Fruit fly (Drosophila melanogaster): ENCODE data around the gene Polr3F.

Polr3F gene

dm6 chr3R:22358810-22359209 is 8.4 kb downstream of the Polr3F start (continued):
- TF ChIP-seq Sox14 (GFP tag; optimal IDR thresholded peaks at IDR 0.05): peak; percentile 87
- TF ChIP-seq Sox15 (GFP tag; optimal IDR thresholded peaks at IDR 0.05): peak; percentile 71
- TF ChIP-seq CG15336 (GFP tag; IDR thresholded peaks at IDR 0.05): peak; percentile 88
- TF ChIP-seq CG8632 (GFP tag; optimal IDR thresholded peaks at IDR 0.05): peak; percentile 79
- TF ChIP-seq OdsH (GFP tag; optimal IDR thresholded peaks at IDR 0.05): peak; percentile 88
- peak; percentile 79 for TF ChIP-seq achi (GFP tag; optimal IDR thresholded peaks at IDR 0.05)
- peak; percentile 81 for TF ChIP-seq CG7368 (GFP tag; optimal IDR thresholded peaks at IDR 0.05)
- peak; percentile 63 for TF ChIP-seq CG4318 (GFP tag; optimal IDR thresholded peaks at IDR 0.05)
- TF ChIP-seq pdm3 (GFP tag; optimal IDR thresholded peaks at IDR 0.05): peak; percentile 90
- peak; percentile 70 for TF ChIP-seq Lpt (GFP tag; optimal IDR thresholded peaks at IDR 0.05)
- peak; percentile 86 for TF ChIP-seq acj6 (GFP tag; optimal IDR thresholded peaks at IDR 0.05)
- TF ChIP-seq dac (GFP tag; optimal IDR thresholded peaks at IDR 0.05): no peak
- peak; percentile 97 for TF ChIP-seq Eip78C (GFP tag)
- peak; percentile 84 for TF ChIP-seq Ets96B (tag; optimal IDR thresholded peaks at IDR 0.05)
- peak; percentile 53 for TF ChIP-seq Ets21C (GFP tag; optimal IDR thresholded peaks at IDR 0.05)
- TF ChIP-seq CG16779 (tag; optimal IDR thresholded peaks at IDR 0.05): peak; percentile 36
- TF ChIP-seq net (GFP tag; optimal IDR thresholded peaks at IDR 0.05): peak; percentile 86
- TF ChIP-seq CG10669 (GFP tag; optimal IDR thresholded peaks at IDR 0.05): peak; percentile 83
- TF ChIP-seq CG31627 (GFP tag; optimal IDR thresholded peaks at IDR 0.05): peak; percentile 68
- TF ChIP-seq Hr38 (GFP tag; optimal IDR thresholded peaks at IDR 0.05): no peak
- TF ChIP-seq CG6808 (GFP tag; optimal IDR thresholded peaks at IDR 0.05): peak; percentile 72
- TF ChIP-seq salr (GFP tag; optimal IDR thresholded peaks at IDR 0.05): peak; percentile 69 to 74
- no peak for TF ChIP-seq CG6854 (GFP tag; optimal IDR thresholded peaks at IDR 0.05)
- no peak for TF ChIP-seq Blimp-1 (GFP tag; optimal IDR thresholded peaks at IDR 0.05)
- TF ChIP-seq Hr39 (GFP tag; optimal IDR thresholded peaks at IDR 0.05): peak; percentile 80
- TF ChIP-seq spab (GFP tag; optimal IDR thresholded peaks at IDR 0.05): peak; percentile 78
- TF ChIP-seq fkh (GFP tag; optimal IDR thresholded peaks at IDR 0.05): peak; percentile 72
- TF ChIP-seq Gug (GFP tag; IDR thresholded peaks at IDR 0.05): peak; percentile 90
- peak; percentile 62 for TF ChIP-seq lz (GFP tag; optimal IDR thresholded peaks at IDR 0.05)
- TF ChIP-seq CG6792 (GFP tag; optimal IDR thresholded peaks at IDR 0.05): peak; percentile 79
- peak; percentile 87 for TF ChIP-seq CG8119 (GFP tag; IDR thresholded peaks at IDR 0.05)
- peak; percentile 81 for TF ChIP-seq Smox (GFP tag; optimal IDR thresholded peaks at IDR 0.05)
- no peak for TF ChIP-seq CG9139 (GFP tag; optimal IDR thresholded peaks at IDR 0.05)
- TF ChIP-seq CG11762 (GFP tag; optimal IDR thresholded peaks at IDR 0.05; ENCODE audit: insufficient read depth): peak; percentile 78
- peak; percentile 77 for TF ChIP-seq Sox102F (GFP tag; optimal IDR thresholded peaks at IDR 0.05)

DNA sequence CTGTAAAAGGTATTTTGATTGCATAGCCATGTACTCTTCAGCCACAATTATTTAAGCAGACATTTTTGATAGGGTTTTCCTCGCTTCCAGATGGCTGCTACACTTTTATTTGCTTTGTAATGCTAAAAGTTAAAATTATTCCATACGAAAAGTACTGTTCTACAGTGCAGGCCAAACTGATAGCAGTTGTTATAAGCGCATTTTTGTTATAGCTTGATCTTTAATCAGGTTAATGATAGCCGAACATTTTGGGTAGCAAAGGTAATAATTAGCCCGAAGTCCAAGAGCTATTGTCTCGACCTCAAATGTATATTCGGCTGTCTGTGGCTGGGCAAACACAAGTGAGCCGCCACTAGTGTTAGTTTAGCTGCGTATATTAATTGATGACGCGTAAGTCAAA is 9.2 kb downstream of the Polr3F start:
- TF ChIP-seq Sox15 (GFP tag; optimal IDR thresholded peaks at IDR 0.05): no peak
- no peak for TF ChIP-seq Ets21C (GFP tag; optimal IDR thresholded peaks at IDR 0.05)
- TF ChIP-seq fkh (GFP tag; optimal IDR thresholded peaks at IDR 0.05): peak; percentile 43
- no peak for TF ChIP-seq CG6163 (GFP tag; IDR thresholded peaks at IDR 0.05)

DNA sequence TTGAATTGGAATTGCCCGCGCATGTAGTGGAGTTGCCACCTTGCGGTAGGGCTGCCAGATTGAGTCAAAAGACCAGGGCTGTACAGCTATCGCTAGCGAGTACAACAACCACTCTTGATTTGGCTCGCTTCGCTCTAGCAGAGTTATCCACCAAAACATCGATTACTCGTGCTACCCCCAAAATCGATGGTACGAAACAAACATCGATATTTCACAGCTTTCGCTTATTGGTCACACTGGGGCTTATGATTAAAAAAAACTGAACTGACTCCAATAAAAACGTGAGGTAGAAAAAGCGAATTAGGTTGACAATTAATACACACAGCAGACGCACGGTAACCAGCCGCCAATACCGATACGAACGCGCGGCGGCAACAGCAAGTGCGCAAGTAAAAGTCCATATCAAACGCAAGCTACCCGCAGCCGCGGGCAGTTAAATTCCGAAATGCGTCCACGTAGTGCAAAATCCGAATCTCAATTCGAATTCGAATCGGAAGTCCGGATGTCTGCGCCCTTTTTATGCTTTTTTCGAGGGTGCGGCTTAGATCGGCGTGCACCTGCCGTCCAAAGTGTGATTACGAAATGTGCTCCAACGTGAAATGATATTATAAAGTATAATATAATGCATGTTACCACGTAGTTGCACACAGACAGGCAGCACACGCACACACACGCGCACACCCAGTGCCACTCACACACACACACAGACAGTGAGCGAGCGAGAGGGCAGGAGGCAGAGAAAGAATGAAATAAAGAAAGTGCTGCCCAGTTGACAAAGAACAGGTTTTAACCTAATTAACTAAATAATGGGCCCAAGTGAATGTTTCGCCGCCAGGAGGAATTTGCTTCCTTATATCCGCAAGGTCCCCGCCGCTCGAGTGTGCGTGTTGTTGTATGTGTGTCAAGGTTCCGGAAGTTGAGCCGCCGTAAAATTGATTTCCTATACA is 10.4 kb downstream of the Polr3F start, which contains the start of gene Sar1:
Sar1 (plus strand) TSS at position 222 of the 947 bp plus-strand sequence.
- TF ChIP-seq Smox (GFP tag; optimal IDR thresholded peaks at IDR 0.05): no peak
- TF ChIP-seq CG6276 (GFP tag; optimal IDR thresholded peaks at IDR 0.05): peak; percentile 41
- TF ChIP-seq Eip78C (GFP tag): peak; percentile 57
- TF ChIP-seq CG4318 (GFP tag; optimal IDR thresholded peaks at IDR 0.05): no peak
- TF ChIP-seq Hr4 (GFP tag; optimal IDR thresholded peaks at IDR 0.05): no peak
- TF ChIP-seq cyc (GFP tag; optimal IDR thresholded peaks at IDR 0.05): peak; percentile 1
- peak; percentile 73 for TF ChIP-seq Eip75B (GFP tag; optimal IDR thresholded peaks at IDR 0.05)
- TF ChIP-seq achi (GFP tag; optimal IDR thresholded peaks at IDR 0.05): no peak
- peak; percentile 17 for TF ChIP-seq Hr39 (GFP tag; optimal IDR thresholded peaks at IDR 0.05)
- TF ChIP-seq CG1621 (tag; optimal IDR thresholded peaks at IDR 0.05): peak; percentile 62
- TF ChIP-seq CG8119 (GFP tag; IDR thresholded peaks at IDR 0.05): no peak; the same call in 2 of the 3 replicates
- TF ChIP-seq Ets21C (GFP tag; optimal IDR thresholded peaks at IDR 0.05): no peak
- peak; percentile 68 for TF ChIP-seq CG6854 (GFP tag; optimal IDR thresholded peaks at IDR 0.05)
- peak; percentile 2 for TF ChIP-seq CG31627 (GFP tag; optimal IDR thresholded peaks at IDR 0.05)
- peak; percentile 44 for TF ChIP-seq svp (GFP tag)
- TF ChIP-seq CG3919 (GFP tag; optimal IDR thresholded peaks at IDR 0.05): peak; percentile 1
- peak; percentile 58 for TF ChIP-seq CG6808 (GFP tag; optimal IDR thresholded peaks at IDR 0.05)
- no peak for TF ChIP-seq CG32006 (GFP tag; optimal IDR thresholded peaks at IDR 0.05)
- no peak for TF ChIP-seq fd85E (GFP tag; optimal IDR thresholded peaks at IDR 0.05)
- TF ChIP-seq CG10669 (GFP tag; optimal IDR thresholded peaks at IDR 0.05): no peak
- TF ChIP-seq Met (GFP tag; optimal IDR thresholded peaks at IDR 0.05): peak; percentile 51
